Fruit fly (Drosophila melanogaster) whole organism, adult: ENCODE measurements around the gene CG7299.

Experiments
- kay ChIP-seq: fragments of 200-800 bp; sonication (Bioruptor generic); peaks from one replicate; lab custom pipeline; 2016; ENCODE audit warnings: missing biosample characterization, missing genetic modification characterization, borderline replicate concordance
- tj ChIP-seq: fragments of 200-800 bp; sonication (Bioruptor generic); optimal IDR thresholded peaks from 3 replicates; lab custom pipeline; 2017; ENCODE audit warnings: missing biosample characterization, mild to moderate bottlenecking, missing genetic modification characterization, moderate library complexity

DNA sequence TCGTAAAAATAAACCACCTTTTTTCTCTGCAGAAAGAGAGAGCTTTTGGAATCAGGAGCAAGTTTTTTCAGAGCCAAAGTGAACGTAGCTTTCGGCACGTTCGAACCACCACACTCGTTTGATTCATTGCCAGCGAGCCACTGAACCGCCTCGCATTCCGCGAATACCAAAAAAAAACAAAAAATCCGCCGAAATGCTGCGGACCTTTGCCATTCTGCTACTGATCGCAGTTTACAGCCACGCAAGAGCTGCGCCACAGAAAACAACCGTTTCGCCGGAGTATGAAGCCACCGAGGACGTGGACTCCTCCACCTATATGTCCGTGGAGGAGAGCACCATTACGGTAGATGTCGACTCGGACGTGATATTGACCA lies 6.5 kb downstream of the CG7299 start:
- TF ChIP-seq kay (GFP tag; lab: Kevin White, UChicago): no peak
- no peak for TF ChIP-seq tj (GFP tag; lab: Kevin White, UChicago)
